Worm (Caenorhabditis elegans): ENCODE measurements around the gene nhr-17.

Gene nhr-17

DNA sequence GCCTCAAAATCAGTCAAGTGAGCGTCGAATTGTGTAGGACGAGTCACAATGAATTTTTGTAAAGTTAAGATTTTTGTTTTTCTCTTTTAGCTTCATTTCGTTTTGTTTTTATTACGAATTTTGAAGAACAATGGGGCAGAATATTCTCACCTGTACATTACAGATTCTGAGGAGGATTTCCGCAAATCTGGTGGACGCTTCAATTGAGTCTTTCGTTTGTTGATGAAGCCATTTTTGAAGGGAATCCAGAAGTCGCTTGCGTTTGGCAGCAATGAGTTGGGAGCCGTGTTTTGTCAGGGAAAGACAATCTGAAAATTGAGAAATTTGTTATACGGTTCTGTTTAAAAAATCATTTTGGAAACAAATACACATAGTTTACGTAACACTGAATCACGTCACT lies 3.2 kb downstream of the nhr-17 start:
- no peak for TF ChIP-seq zip-8 (tag; optimal IDR thresholded peaks at IDR 0.05)
- no peak for TF ChIP-seq nhr-28 (tag; optimal IDR thresholded peaks at IDR 0.05)
- TF ChIP-seq lin-32 (GFP tag; optimal IDR thresholded peaks at IDR 0.05), result no peak
- TF ChIP-seq mab-5 (tag; optimal IDR thresholded peaks at IDR 0.05), result no peak
- no peak for TF ChIP-seq bed-3 (GFP tag; optimal IDR thresholded peaks at IDR 0.05)
- TF ChIP-seq ceh-43 (GFP tag; optimal IDR thresholded peaks at IDR 0.05), result no peak
- no peak for TF ChIP-seq lsy-2 (tag; optimal IDR thresholded peaks at IDR 0.05)
- no peak for TF ChIP-seq nhr-76 (tag; optimal IDR thresholded peaks at IDR 0.05)

DNA sequence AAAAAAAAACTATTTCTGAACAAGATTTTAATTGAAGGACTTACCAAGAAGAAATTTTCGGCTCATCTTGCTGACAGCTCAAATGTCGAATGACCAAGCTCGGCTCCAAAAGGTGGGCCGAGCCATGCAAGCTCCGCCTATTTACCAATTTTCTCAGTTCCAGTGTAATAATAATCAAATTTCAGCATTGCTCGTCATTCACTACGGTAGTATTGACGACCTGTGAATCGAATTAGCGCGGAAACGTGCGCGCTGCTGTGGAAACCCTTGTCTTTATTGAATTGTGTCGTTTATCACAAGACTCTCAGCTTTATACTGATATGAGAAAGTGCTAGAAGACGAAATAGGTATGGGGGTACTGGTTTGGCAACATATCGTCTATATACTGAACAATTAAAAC lies 4.1 kb downstream of the nhr-17 start, which contains the start of gene nlp-76:
Gene nlp-76 (minus strand): TSS at position 367 of the 400 bp plus-strand sequence.
- TF ChIP-seq mls-2 (tag; optimal IDR thresholded peaks at IDR 0.05) (no peak), ces-1 (GFP tag; optimal IDR thresholded peaks at IDR 0.05) (peak; percentile 53)

ce11 chrX:12663114-12663513 lies 4.5 kb downstream of the nhr-17 start:
- TF ChIP-seq pha-4 (tag; optimal IDR thresholded peaks at IDR 0.05), result no peak
- TF ChIP-seq ceh-83 (GFP tag; optimal IDR thresholded peaks at IDR 0.05), result no peak
- TF ChIP-seq nhr-237 (tag; optimal IDR thresholded peaks at IDR 0.05), result no peak
- TF ChIP-seq snpc-4 (tag; optimal IDR thresholded peaks at IDR 0.05), result no peak
- TF ChIP-seq ces-1 (GFP tag; optimal IDR thresholded peaks at IDR 0.05), result no peak
- no peak for TF ChIP-seq mab-5 (tag; optimal IDR thresholded peaks at IDR 0.05)
- no peak for TF ChIP-seq elt-3 (tag; optimal IDR thresholded peaks at IDR 0.05)
- TF ChIP-seq unc-120 (tag; optimal IDR thresholded peaks at IDR 0.05; ENCODE audit: poor library complexity, severe bottlenecking), result no peak

ce11 chrX:12661091-12661526 lies 6.5 kb downstream of the nhr-17 start:
- peak; percentile 34 for TF ChIP-seq mep-1 (tag; optimal IDR thresholded peaks at IDR 0.05)
- TF ChIP-seq nhr-76 (tag; optimal IDR thresholded peaks at IDR 0.05), result no peak
- TF ChIP-seq nhr-237 (tag; optimal IDR thresholded peaks at IDR 0.05), result no peak
- peak; percentile 91 for TF ChIP-seq drap-1 (GFP tag; optimal IDR thresholded peaks at IDR 0.05)
- TF ChIP-seq hlh-1 (tag; optimal IDR thresholded peaks at IDR 0.05), result no peak
- TF ChIP-seq lsy-2 (tag; optimal IDR thresholded peaks at IDR 0.05), result no peak
- peak; percentile 81 for TF ChIP-seq ceh-43 (GFP tag; optimal IDR thresholded peaks at IDR 0.05)
- peak; percentile 92 for TF ChIP-seq mls-2 (tag; optimal IDR thresholded peaks at IDR 0.05)
- no peak for TF ChIP-seq nhr-2 (tag; optimal IDR thresholded peaks at IDR 0.05)
- TF ChIP-seq nhr-28 (tag; optimal IDR thresholded peaks at IDR 0.05), result peak; percentile 18
- peak; percentile 83 for TF ChIP-seq ham-2 (GFP tag; optimal IDR thresholded peaks at IDR 0.05)
- peak; percentile 82 for TF ChIP-seq sem-2 (GFP tag; optimal IDR thresholded peaks at IDR 0.05)
- TF ChIP-seq elt-1 (tag; optimal IDR thresholded peaks at IDR 0.05; ENCODE audit: borderline replicate concordance, insufficient read depth), result no peak
- TF ChIP-seq zip-8 (tag; optimal IDR thresholded peaks at IDR 0.05), result no peak
- TF ChIP-seq lin-32 (GFP tag; optimal IDR thresholded peaks at IDR 0.05), result peak; percentile 62
- peak; percentile 76 for TF ChIP-seq bed-3 (GFP tag; optimal IDR thresholded peaks at IDR 0.05)
- peak; percentile 88 for TF ChIP-seq M03D4.4 (tag; optimal IDR thresholded peaks at IDR 0.05)
- peak; percentile 89 for TF ChIP-seq cnd-1 (tag; optimal IDR thresholded peaks at IDR 0.05)
- peak; percentile 53 for TF ChIP-seq pha-4 (tag; optimal IDR thresholded peaks at IDR 0.05)
- peak; percentile 2 for TF ChIP-seq ces-1 (GFP tag; optimal IDR thresholded peaks at IDR 0.05)
- TF ChIP-seq tbx-8 (GFP tag; optimal IDR thresholded peaks at IDR 0.05), result peak; percentile 77
- peak; percentile 90 for TF ChIP-seq ceh-83 (GFP tag; optimal IDR thresholded peaks at IDR 0.05)
- TF ChIP-seq unc-62 (GFP tag; optimal IDR thresholded peaks at IDR 0.05), result no peak
- TF ChIP-seq sptf-1 (tag; optimal IDR thresholded peaks at IDR 0.05), result peak; percentile 92
- no peak for TF ChIP-seq mab-5 (tag; optimal IDR thresholded peaks at IDR 0.05)
- no peak for TF ChIP-seq blmp-1 (tag; optimal IDR thresholded peaks at IDR 0.05)
- TF ChIP-seq lin-13 (tag; optimal IDR thresholded peaks at IDR 0.05), result peak; percentile 18
- peak; percentile 74 for TF ChIP-seq flh-1 (GFP tag; optimal IDR thresholded peaks at IDR 0.05)
- TF ChIP-seq unc-39 (tag; optimal IDR thresholded peaks at IDR 0.05), result no peak
- TF ChIP-seq unc-120 (tag; optimal IDR thresholded peaks at IDR 0.05; ENCODE audit: poor library complexity, severe bottlenecking), result peak; percentile 83
- TF ChIP-seq snpc-4 (tag; optimal IDR thresholded peaks at IDR 0.05), result no peak

DNA sequence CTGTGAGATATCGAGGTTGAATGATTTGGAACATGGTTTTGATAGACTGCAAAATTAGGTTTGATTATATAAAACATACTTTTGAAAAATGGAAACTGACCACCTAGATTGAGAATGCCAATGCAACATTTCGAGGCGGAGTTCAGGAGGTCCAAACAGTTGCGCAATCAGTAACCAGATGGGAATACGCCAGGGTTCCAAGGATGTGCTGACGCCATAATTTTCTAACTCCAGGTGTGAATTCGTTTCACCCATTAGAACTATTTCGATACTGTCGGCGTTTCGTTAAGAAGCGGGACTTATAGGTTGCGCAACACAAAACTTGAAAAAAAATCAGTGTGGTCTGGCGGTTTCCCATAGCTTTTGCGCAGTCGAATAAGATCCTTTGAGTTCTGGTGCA lies 7.8 kb downstream of the nhr-17 start, which contains the start of gene C02B4.3:
Gene C02B4.3 (minus strand): TSS at position 34 of the 400 bp plus-strand sequence.
- no peak for TF ChIP-seq lsy-2 (tag; optimal IDR thresholded peaks at IDR 0.05)
- no peak for TF ChIP-seq ztf-11 (tag; optimal IDR thresholded peaks at IDR 0.05)
- no peak for TF ChIP-seq cnd-1 (tag; optimal IDR thresholded peaks at IDR 0.05)
- peak; percentile 94 for TF ChIP-seq zip-8 (tag; optimal IDR thresholded peaks at IDR 0.05)
- no peak for TF ChIP-seq ceh-39 (tag; optimal IDR thresholded peaks at IDR 0.05)

Data from whole organism, mixed stage, embryonic.